Worm (Caenorhabditis elegans) whole organism, L2 larva: ENCODE measurements around the gene F08H9.3.

ENCODE experiments used
- R02D3.7 ChIP-seq: fragments of 150-350 bp; optimal IDR thresholded peaks from 2 replicates; lab custom pipeline; 2014; ENCODE audit warnings: missing biosample characterization, missing genetic modification characterization
- ZK546.5 ChIP-seq: sonication (generic microtip); optimal IDR thresholded peaks from 2 replicates; lab custom pipeline; 2017; ENCODE audit warnings: missing biosample characterization, missing genetic modification characterization
- egl-27 ChIP-seq: sonication (generic microtip); optimal IDR thresholded peaks from 3 replicates; lab custom pipeline; 2017; ENCODE audit warnings: missing biosample characterization, missing genetic modification reagents, missing genetic modification characterization
- lin-39 ChIP-seq: fragments of 150-350 bp; optimal IDR thresholded peaks from 2 replicates; lab custom pipeline; 2014; ENCODE audit warnings: missing biosample characterization, missing genetic modification reagents, missing genetic modification characterization
- mdl-1 ChIP-seq, 2 experiments: fragments of 150-350 bp in 1 of 2; sonication (generic microtip) in 1 of 2; optimal IDR thresholded peaks; 2 replicates each; lab custom pipeline; 2017; ENCODE audit warnings: missing biosample characterization in 2 of 2, missing genetic modification characterization in 2 of 2
- nhr-11 ChIP-seq: fragments of 150-350 bp; optimal IDR thresholded peaks from 2 replicates; lab custom pipeline; 2014; ENCODE audit warnings: missing biosample characterization, missing genetic modification characterization
- nhr-23 ChIP-seq: fragments of 150-350 bp; optimal IDR thresholded peaks from 2 replicates; lab custom pipeline; 2014; ENCODE audit warnings: missing biosample characterization, missing genetic modification reagents, missing genetic modification characterization
- nhr-77 ChIP-seq: fragments of 150-350 bp; optimal IDR thresholded peaks from 2 replicates; lab custom pipeline; 2014; ENCODE audit warnings: missing biosample characterization, missing genetic modification characterization
- snpc-4 ChIP-seq: fragments of 150-350 bp; optimal IDR thresholded peaks from 2 replicates; lab custom pipeline; 2014; ENCODE audit warnings: missing biosample characterization, missing genetic modification characterization
- ztf-11 ChIP-seq: sonication (generic microtip); optimal IDR thresholded peaks from 2 replicates; lab custom pipeline; 2017; ENCODE audit warnings: missing biosample characterization, missing genetic modification characterization

DNA sequence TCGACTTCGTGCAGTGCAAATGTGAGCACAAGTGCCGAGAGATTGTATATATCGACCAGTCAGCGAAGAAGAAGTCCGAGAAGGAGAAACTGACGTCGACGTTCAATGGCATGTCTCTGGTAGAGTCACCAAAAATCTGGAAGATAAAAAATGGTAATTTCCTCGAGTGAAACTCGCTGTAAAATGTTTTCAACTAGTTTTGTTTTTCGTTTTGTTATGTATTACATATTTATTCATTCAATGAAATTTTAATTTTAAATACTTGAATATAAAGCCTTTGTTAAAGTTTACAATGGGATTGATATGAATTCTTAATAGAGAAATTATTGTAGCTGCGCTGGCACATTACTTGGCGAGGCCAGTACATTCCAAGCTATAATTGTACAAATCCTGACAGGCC lies 43.3 kb downstream of the F08H9.3 start:
- TF ChIP-seq lin-39 (tag; lab: Kevin White, UChicago), result no peak
- TF ChIP-seq ZK546.5 (tag; lab: Kevin White, UChicago), result no peak
- no peak for TF ChIP-seq nhr-11
- no peak for TF ChIP-seq egl-27 (tag; lab: Kevin White, UChicago)
- no peak for TF ChIP-seq R02D3.7 (tag; lab: Kevin White, UChicago)
- TF ChIP-seq nhr-23 (tag; lab: Kevin White, UChicago), result no peak
- no peak for TF ChIP-seq snpc-4 (tag; lab: Kevin White, UChicago)
- no peak for TF ChIP-seq nhr-77
- no peak for TF ChIP-seq ztf-11 (tag; lab: Kevin White, UChicago)
- TF ChIP-seq mdl-1 (tag; optimal IDR thresholded peaks at IDR 0.05; lab: Kevin White, UChicago), result no peak
